Worm (Caenorhabditis elegans) whole organism, early embryonic: Measurements from ENCODE around the gene F53B1.3.

ENCODE experiments used
- B0310.2 ChIP-seq: sonication (generic microtip); optimal IDR thresholded peaks from 2 replicates; lab custom pipeline; 2016; ENCODE audit warnings: mild to moderate bottlenecking, missing genetic modification characterization, missing compliant biosample characterization
- F13C5.2 ChIP-seq: sonication (generic microtip); optimal IDR thresholded peaks from 2 replicates; lab custom pipeline; 2017; ENCODE audit warnings: mild to moderate bottlenecking, missing genetic modification characterization, inconsistent platforms, missing compliant biosample characterization
- aly-1 ChIP-seq: sonication (generic microtip); optimal IDR thresholded peaks from 2 replicates; lab custom pipeline; 2016; ENCODE audit warnings: missing genetic modification characterization, missing compliant biosample characterization
- ama-1 ChIP-seq: fragments of 150-350 bp; optimal IDR thresholded peaks from 2 replicates; lab custom pipeline; 2014
- ceh-13 ChIP-seq: fragments of 200-800 bp; sonication (Bioruptor generic); optimal IDR thresholded peaks from 2 replicates; lab custom pipeline; 2018; ENCODE audit warnings: mild to moderate bottlenecking, missing genetic modification characterization, missing compliant biosample characterization
- ceh-36 ChIP-seq: sonication (generic microtip); optimal IDR thresholded peaks from 2 replicates; lab custom pipeline; 2016; ENCODE audit warnings: missing genetic modification characterization, inconsistent platforms, missing compliant biosample characterization
- ets-7 ChIP-seq: sonication (generic microtip); optimal IDR thresholded peaks from 2 replicates; lab custom pipeline; 2016; ENCODE audit warnings: missing genotype, missing genetic modification characterization, missing compliant biosample characterization
- flt-1 ChIP-seq: fragments of 200-800 bp; sonication (Bioruptor generic); IDR thresholded peaks from 2 replicates; pipeline ENCODE4 v1.3.6; 2022; ENCODE audit warnings: missing genetic modification characterization, missing compliant biosample characterization
- hmbx-1 ChIP-seq: sonication (generic microtip); optimal IDR thresholded peaks from 2 replicates; lab custom pipeline; 2016; ENCODE audit warnings: mild to moderate bottlenecking, missing genetic modification characterization, missing compliant biosample characterization
- hmg-4 ChIP-seq: fragments of 200-800 bp; sonication (Bioruptor generic); optimal IDR thresholded peaks from 2 replicates; lab custom pipeline; 2018; ENCODE audit warnings: mild to moderate bottlenecking, missing genetic modification characterization, missing compliant biosample characterization
- hnd-1 ChIP-seq: sonication (generic microtip); optimal IDR thresholded peaks from 2 replicates; lab custom pipeline; 2016; ENCODE audit warnings: missing genetic modification characterization, missing compliant biosample characterization
- pes-1 ChIP-seq: fragments of 200-800 bp; sonication (Bioruptor generic); IDR thresholded peaks from 2 replicates; pipeline ENCODE4 v1.3.6; 2022; ENCODE audit warnings: missing genetic modification reagents, missing genetic modification characterization, missing compliant biosample characterization
- scrt-1 ChIP-seq: fragments of 200-800 bp; sonication (Bioruptor generic); IDR thresholded peaks from 2 replicates; pipeline ENCODE4 v1.3.6; 2022; ENCODE audit warnings: missing genetic modification characterization, missing compliant biosample characterization
- sea-1 ChIP-seq: fragments of 200-800 bp; sonication (Bioruptor generic); conservative IDR thresholded peaks from 2 replicates; pipeline ENCODE4 v1.3.6; 2022; ENCODE audit warnings: missing genetic modification characterization, missing compliant biosample characterization
- tbx-11 ChIP-seq: fragments of 200-800 bp; sonication (Bioruptor generic); IDR thresholded peaks from 2 replicates; pipeline ENCODE4 v1.3.6; 2022; ENCODE audit warnings: missing genetic modification characterization, missing compliant biosample characterization
- tbx-37 ChIP-seq: fragments of 200-800 bp; sonication (Bioruptor generic); conservative IDR thresholded peaks from 2 replicates; pipeline ENCODE4 v1.3.6; 2022; ENCODE audit warnings: missing genetic modification reagents, missing genetic modification characterization, missing compliant biosample characterization
- tra-4 ChIP-seq: sonication (generic microtip); optimal IDR thresholded peaks from 2 replicates; lab custom pipeline; 2017; ENCODE audit warnings: missing genetic modification characterization, missing compliant biosample characterization

The F53B1.3 gene

DNA sequence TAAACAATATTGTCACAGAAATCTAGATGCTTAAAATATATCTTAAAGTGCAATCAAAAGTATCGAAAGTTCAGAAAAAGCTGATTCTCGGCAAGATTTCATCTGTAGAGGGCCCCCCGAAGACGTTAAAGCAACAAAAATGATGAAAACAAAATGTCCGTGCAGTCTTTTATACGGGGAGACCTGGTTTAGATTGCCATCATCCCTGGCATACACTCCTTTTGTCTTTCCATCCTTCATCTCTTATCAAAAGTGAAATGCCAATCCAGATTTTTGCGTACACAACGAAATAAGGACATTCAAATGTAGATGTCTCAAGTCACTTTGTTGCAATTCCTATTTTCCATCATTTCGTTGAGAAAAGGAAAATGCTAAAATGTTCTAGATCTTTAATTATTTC lies 8.8 kb downstream of the F53B1.3 start:
- TF ChIP-seq F13C5.2 (tag; lab: Kevin White, UChicago) (no peak), sea-1 (GFP tag; lab: Robert Waterston, UW) (no peak), hmg-4 (GFP tag; lab: Kevin White, UChicago) (no peak), hmbx-1 (tag; lab: Kevin White, UChicago) (no peak), tra-4 (no peak)

DNA sequence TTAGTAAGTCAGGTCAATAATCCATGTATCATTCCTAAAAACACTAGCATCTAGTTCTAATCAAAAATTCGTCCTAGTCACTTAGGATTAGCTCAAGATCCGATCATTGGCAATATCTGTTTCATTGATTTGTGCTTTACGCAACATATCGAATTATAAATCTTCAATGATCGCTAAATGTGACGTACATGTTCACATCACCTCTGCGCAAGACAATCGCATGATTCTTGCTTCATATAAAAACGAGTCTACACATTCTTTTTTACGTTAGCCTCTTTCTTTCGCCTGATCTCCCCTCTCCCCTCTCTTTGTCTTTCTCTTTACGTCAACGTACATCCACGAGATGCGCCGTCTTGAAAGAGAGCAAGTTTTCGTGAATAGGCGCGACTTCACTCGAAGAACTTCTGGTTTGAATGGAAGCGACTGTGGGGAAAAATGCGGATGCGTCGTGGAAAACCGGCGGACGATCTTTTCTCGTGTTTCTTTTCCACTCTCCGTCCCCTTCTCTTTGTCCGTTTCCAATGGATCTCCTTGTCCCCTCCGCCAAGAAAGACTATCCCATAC lies 11.0 kb downstream of the F53B1.3 start:
- no peak for TF ChIP-seq flt-1 (GFP tag; lab: Robert Waterston, UW)
- TF ChIP-seq scrt-1 (GFP tag; lab: Robert Waterston, UW): no peak
- TF ChIP-seq pes-1 (GFP tag; lab: Robert Waterston, UW): no peak
- TF ChIP-seq ets-7 (tag; lab: Kevin White, UChicago): no peak
- TF ChIP-seq aly-1: no peak
- no peak for TF ChIP-seq tra-4
- no peak for TF ChIP-seq ceh-36
- no peak for TF ChIP-seq tbx-11 (GFP tag; lab: Robert Waterston, UW)
- no peak for TF ChIP-seq hmg-4 (GFP tag; lab: Kevin White, UChicago)
- no peak for TF ChIP-seq ceh-13 (GFP tag; lab: Kevin White, UChicago)
- no peak for TF ChIP-seq sea-1 (GFP tag; lab: Robert Waterston, UW)
- no peak for TF ChIP-seq tbx-37 (GFP tag; lab: Robert Waterston, UW)
- no peak for TF ChIP-seq hnd-1 (tag; lab: Kevin White, UChicago)
- no peak for TF ChIP-seq F13C5.2 (tag; lab: Kevin White, UChicago)
- TF ChIP-seq B0310.2: no peak
- TF ChIP-seq hmbx-1 (tag; lab: Kevin White, UChicago): no peak

DNA sequence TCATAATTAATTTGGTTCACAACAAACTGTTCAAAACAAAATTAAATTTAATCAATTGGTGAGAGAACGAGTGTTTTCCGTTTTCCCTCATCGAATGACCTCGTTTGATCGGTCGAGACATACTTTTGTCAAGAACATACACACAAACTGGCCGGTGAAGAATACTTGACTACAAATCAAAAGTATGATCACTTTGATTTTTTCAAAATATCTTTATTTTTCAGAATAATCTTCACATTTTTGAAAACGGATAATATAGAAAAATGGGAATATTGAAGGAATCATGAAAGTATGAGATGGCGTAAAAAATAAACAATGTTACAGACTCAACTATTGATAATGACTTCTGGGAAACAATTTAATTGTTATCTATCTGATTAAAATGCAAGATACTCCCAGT lies 12.8 kb downstream of the F53B1.3 start, which contains the start of gene swip-10:
Gene swip-10 (minus strand): TSS at position 101 of the 400 bp plus-strand sequence.
- TF ChIP-seq ama-1 (lab: Kevin White, UChicago) (no peak), aly-1 (no peak), ets-7 (tag; lab: Kevin White, UChicago) (no peak), hmg-4 (GFP tag; lab: Kevin White, UChicago) (no peak), hnd-1 (tag; lab: Kevin White, UChicago) (no peak), scrt-1 (GFP tag; lab: Robert Waterston, UW) (no peak), pes-1 (GFP tag; lab: Robert Waterston, UW) (no peak), ceh-36 (no peak), F13C5.2 (tag; lab: Kevin White, UChicago) (no peak), tbx-11 (GFP tag; lab: Robert Waterston, UW) (no peak), B0310.2 (no peak), sea-1 (GFP tag; lab: Robert Waterston, UW) (no peak), ceh-13 (GFP tag; lab: Kevin White, UChicago) (no peak), tra-4 (no peak)

ce11 chrX:2120961-2121360 lies 15.6 kb downstream of the F53B1.3 start, which contains the start of gene gpa-5:
Gene gpa-5 (minus strand): TSS chrX:2121061.
- TF ChIP-seq F13C5.2 (tag; lab: Kevin White, UChicago) (no peak), ceh-13 (GFP tag; lab: Kevin White, UChicago) (no peak), ama-1 (lab: Kevin White, UChicago) (no peak), sea-1 (GFP tag; lab: Robert Waterston, UW) (no peak)

DNA sequence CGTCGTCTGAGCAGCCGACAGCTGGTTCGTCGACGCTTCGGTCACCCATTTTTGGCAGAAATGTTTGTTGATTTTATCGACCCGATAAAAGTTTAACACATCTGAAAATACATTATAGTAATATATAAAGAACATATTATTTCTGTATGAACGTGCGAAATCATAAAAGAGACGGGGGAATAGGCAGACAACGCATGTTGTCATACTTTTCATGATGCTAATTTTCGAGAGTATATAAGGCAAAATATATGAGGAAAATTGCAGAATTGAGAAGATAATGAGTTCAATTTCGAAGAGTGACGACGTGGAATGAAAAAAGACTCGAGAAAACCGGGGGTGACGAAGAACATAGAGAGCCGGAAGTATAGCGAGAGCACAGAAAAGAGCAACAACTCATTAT lies 24.7 kb downstream of the F53B1.3 start, which contains the start of gene F53B1.8:
Gene F53B1.8 (minus strand): TSS at position 101 of the 400 bp plus-strand sequence.
- no peak for TF ChIP-seq scrt-1 (GFP tag; lab: Robert Waterston, UW)
- TF ChIP-seq pes-1 (GFP tag; lab: Robert Waterston, UW): no peak
- TF ChIP-seq ceh-36: no peak
- no peak for TF ChIP-seq ets-7 (tag; lab: Kevin White, UChicago)
- no peak for TF ChIP-seq sea-1 (GFP tag; lab: Robert Waterston, UW)
- no peak for TF ChIP-seq ceh-13 (GFP tag; lab: Kevin White, UChicago)
- TF ChIP-seq ama-1 (lab: Kevin White, UChicago): no peak
- no peak for TF ChIP-seq flt-1 (GFP tag; lab: Robert Waterston, UW)

- no peak for TF ChIP-seq scrt-1 (GFP tag; lab: Robert Waterston, UW)
- TF ChIP-seq F13C5.2 (tag; lab: Kevin White, UChicago): no peak
- no peak for TF ChIP-seq flt-1 (GFP tag; lab: Robert Waterston, UW)
- TF ChIP-seq tbx-37 (GFP tag; lab: Robert Waterston, UW): no peak
- TF ChIP-seq pes-1 (GFP tag; lab: Robert Waterston, UW): no peak
- TF ChIP-seq tbx-11 (GFP tag; lab: Robert Waterston, UW): no peak
- TF ChIP-seq hmbx-1 (tag; lab: Kevin White, UChicago): no peak
- no peak for TF ChIP-seq sea-1 (GFP tag; lab: Robert Waterston, UW)
- no peak for TF ChIP-seq tra-4
- TF ChIP-seq ceh-13 (GFP tag; lab: Kevin White, UChicago): no peak
- no peak for TF ChIP-seq B0310.2
- TF ChIP-seq ets-7 (tag; lab: Kevin White, UChicago): no peak
- no peak for TF ChIP-seq ceh-36
- TF ChIP-seq aly-1: no peak
- TF ChIP-seq ama-1 (lab: Kevin White, UChicago): no peak
- TF ChIP-seq hmg-4 (GFP tag; lab: Kevin White, UChicago): no peak
- no peak for TF ChIP-seq hnd-1 (tag; lab: Kevin White, UChicago)
These were observed 26.2 kb downstream of the F53B1.3 start, which contains the start of gene F53B1.9 for ce11 chrX:2131650-2132049. Gene F53B1.9 (minus strand): TSS chrX:2131844.

DNA sequence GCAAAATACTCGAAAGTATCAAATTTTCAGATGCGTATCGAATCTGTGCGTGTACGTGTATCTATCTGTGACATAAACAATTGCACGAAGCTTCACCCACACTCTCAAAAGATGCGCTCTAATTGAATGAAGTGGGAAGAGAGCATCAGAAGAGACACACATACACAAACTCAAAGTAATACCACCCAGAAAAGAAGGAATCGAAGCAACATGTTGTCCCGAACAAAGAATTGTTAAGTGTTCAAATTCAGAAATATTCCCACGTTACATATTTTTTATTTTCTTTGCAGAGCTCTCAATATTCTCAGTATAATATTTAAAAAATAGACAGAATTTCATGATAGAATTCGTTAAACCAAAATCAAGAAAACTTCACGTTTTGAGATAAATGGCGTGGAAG lies 31.5 kb downstream of the F53B1.3 start:
- TF ChIP-seq scrt-1 (GFP tag; lab: Robert Waterston, UW): no peak
- no peak for TF ChIP-seq hmg-4 (GFP tag; lab: Kevin White, UChicago)
- no peak for TF ChIP-seq hnd-1 (tag; lab: Kevin White, UChicago)
- no peak for TF ChIP-seq ceh-36
- TF ChIP-seq ceh-13 (GFP tag; lab: Kevin White, UChicago): no peak
- TF ChIP-seq tbx-37 (GFP tag; lab: Robert Waterston, UW): no peak
- TF ChIP-seq B0310.2: no peak
- no peak for TF ChIP-seq ama-1 (lab: Kevin White, UChicago)
- no peak for TF ChIP-seq ets-7 (tag; lab: Kevin White, UChicago)
- TF ChIP-seq tra-4: no peak
- TF ChIP-seq aly-1: no peak
- TF ChIP-seq sea-1 (GFP tag; lab: Robert Waterston, UW): no peak
- no peak for TF ChIP-seq F13C5.2 (tag; lab: Kevin White, UChicago)
- no peak for TF ChIP-seq pes-1 (GFP tag; lab: Robert Waterston, UW)
- TF ChIP-seq hmbx-1 (tag; lab: Kevin White, UChicago): no peak
- no peak for TF ChIP-seq tbx-11 (GFP tag; lab: Robert Waterston, UW)
- no peak for TF ChIP-seq flt-1 (GFP tag; lab: Robert Waterston, UW)
